Fruit fly (Drosophila melanogaster) whole organism, embryonic: ENCODE measurements around the gene MED15.

Experiments
- Abd-B ChIP-seq: fragments of 200-800 bp; sonication (Bioruptor generic); optimal IDR thresholded peaks from 2 replicates; lab custom pipeline; 2018; ENCODE audit warnings: missing biosample characterization, mild to moderate bottlenecking, missing genetic modification characterization, moderate library complexity
- CG10543 ChIP-seq: fragments of 200-800 bp; sonication (Bioruptor generic); optimal IDR thresholded peaks from 3 replicates; lab custom pipeline; 2017; ENCODE audit warnings: missing biosample characterization, mild to moderate bottlenecking, missing genetic modification characterization, moderate library complexity
- CG11085 ChIP-seq: fragments of 200-800 bp; sonication (Bioruptor generic); IDR thresholded peaks from 2 replicates; pipeline ENCODE4 v1.3.6; 2022; ENCODE audit warnings: missing biosample characterization, missing genetic modification characterization
- CG11093 ChIP-seq: fragments of 200-800 bp; sonication (Bioruptor generic); IDR thresholded peaks from 3 replicates; pipeline ENCODE4 v1.3.6; 2022; ENCODE audit warnings: missing biosample characterization, missing genetic modification characterization
- CG11456 ChIP-seq: fragments of 200-800 bp; sonication (Bioruptor generic); IDR thresholded peaks from 3 replicates; pipeline ENCODE4 v1.3.6; 2022; ENCODE audit warnings: missing biosample characterization, missing genetic modification characterization
- CG11504 ChIP-seq: fragments of 200-800 bp; sonication (Bioruptor generic); optimal IDR thresholded peaks from 3 replicates; lab custom pipeline; 2019; ENCODE audit warnings: missing biosample characterization, mild to moderate bottlenecking, missing genetic modification characterization, moderate library complexity
- CG14710 ChIP-seq: fragments of 200-800 bp; sonication (Bioruptor generic); optimal IDR thresholded peaks from 3 replicates; lab custom pipeline; 2019; ENCODE audit warnings: missing biosample characterization, mild to moderate bottlenecking, missing genetic modification characterization, moderate library complexity
- CG15269 ChIP-seq: fragments of 200-800 bp; sonication (Bioruptor generic); optimal IDR thresholded peaks from 2 replicates; lab custom pipeline; 2018; ENCODE audit warnings: missing biosample characterization, mild to moderate bottlenecking, missing genetic modification characterization, moderate library complexity
- CG17328 ChIP-seq: fragments of 200-800 bp; sonication (Bioruptor generic); IDR thresholded peaks from 2 replicates; pipeline ENCODE4 v1.3.6; 2022; ENCODE audit warnings: missing biosample characterization, missing genetic modification characterization
- CG1792 ChIP-seq: fragments of 200-800 bp; sonication (Bioruptor generic); optimal IDR thresholded peaks from 2 replicates; lab custom pipeline; 2016; ENCODE audit warnings: missing biosample characterization, missing genetic modification characterization
- CG18262 ChIP-seq: fragments of 200-800 bp; optimal IDR thresholded peaks from 3 replicates; lab custom pipeline; 2019; ENCODE audit warnings: missing biosample characterization, mild to moderate bottlenecking, missing genetic modification characterization, moderate library complexity
- CG31441 ChIP-seq: fragments of 200-800 bp; sonication (Bioruptor generic); IDR thresholded peaks from 2 replicates; pipeline ENCODE4 v1.3.6; 2022; ENCODE audit warnings: missing biosample characterization, missing genetic modification characterization
- CG32772 ChIP-seq: fragments of 200-800 bp; sonication (Bioruptor generic); IDR thresholded peaks from 2 replicates; pipeline ENCODE4 v1.3.6; 2022; ENCODE audit warnings: missing biosample characterization, missing genetic modification characterization
- CG3281 ChIP-seq: fragments of 200-800 bp; sonication (Bioruptor generic); optimal IDR thresholded peaks from 3 replicates; lab custom pipeline; 2017; ENCODE audit warnings: missing biosample characterization, mild to moderate bottlenecking, missing genetic modification characterization
- CG33557 ChIP-seq: fragments of 200-800 bp; sonication (Bioruptor generic); optimal IDR thresholded peaks from 2 replicates; lab custom pipeline; 2019; ENCODE audit warnings: missing biosample characterization, mild to moderate bottlenecking, missing genetic modification characterization, moderate library complexity
- CG4707 ChIP-seq: fragments of 200-800 bp; sonication (Bioruptor generic); optimal IDR thresholded peaks from 2 replicates; lab custom pipeline; 2018; ENCODE audit warnings: missing biosample characterization, mild to moderate bottlenecking, missing genetic modification characterization, moderate library complexity
- CG7556 ChIP-seq: fragments of 200-800 bp; sonication (Bioruptor generic); optimal IDR thresholded peaks from 2 replicates; lab custom pipeline; 2017; ENCODE audit warnings: missing biosample characterization, mild to moderate bottlenecking, missing genetic modification characterization
- CG7786 ChIP-seq: fragments of 200-800 bp; sonication (Bioruptor generic); optimal IDR thresholded peaks from 2 replicates; lab custom pipeline; 2016; ENCODE audit warnings: missing biosample characterization, missing genetic modification characterization
- CG8089 ChIP-seq: fragments of 200-800 bp; sonication (Bioruptor generic); optimal IDR thresholded peaks from 3 replicates; lab custom pipeline; 2016; ENCODE audit warnings: missing biosample characterization, missing genetic modification characterization
- CG9215 ChIP-seq: fragments of 200-800 bp; sonication (Bioruptor generic); IDR thresholded peaks from 2 replicates; pipeline ENCODE4 v1.3.6; 2022; ENCODE audit warnings: missing biosample characterization, missing genetic modification characterization
- Camta ChIP-seq: fragments of 200-800 bp; sonication (Bioruptor generic); optimal IDR thresholded peaks from 2 replicates; lab custom pipeline; 2016; ENCODE audit warnings: missing biosample characterization, missing genetic modification characterization
- CrebB ChIP-seq: fragments of 200-800 bp; sonication (Bioruptor generic); optimal IDR thresholded peaks from 3 replicates; lab custom pipeline; 2018; ENCODE audit warnings: missing biosample characterization, mild to moderate bottlenecking, missing genetic modification characterization
- Dad ChIP-seq: fragments of 200-800 bp; sonication (Bioruptor generic); optimal IDR thresholded peaks from 3 replicates; lab custom pipeline; 2016; ENCODE audit warnings: missing biosample characterization, missing genetic modification characterization
- Ets65A ChIP-seq: fragments of 200-800 bp; sonication (Bioruptor generic); peaks from one replicate; lab custom pipeline; 2016; ENCODE audit warnings: missing biosample characterization, missing genetic modification characterization
- Nf-YB ChIP-seq: fragments of 200-800 bp; sonication (Bioruptor generic); optimal IDR thresholded peaks from 3 replicates; lab custom pipeline; 2019; ENCODE audit warnings: missing biosample characterization, mild to moderate bottlenecking, missing genetic modification characterization, moderate library complexity
- Optix ChIP-seq: fragments of 200-800 bp; sonication (Bioruptor generic); IDR thresholded peaks from 3 replicates; pipeline ENCODE4 v1.3.6; 2022; ENCODE audit warnings: missing biosample characterization, missing genetic modification characterization
- Sox102F ChIP-seq: fragments of 200-800 bp; sonication (Bioruptor generic); optimal IDR thresholded peaks from 2 replicates; lab custom pipeline; 2018; ENCODE audit warnings: missing biosample characterization, mild to moderate bottlenecking, missing genetic modification characterization, moderate library complexity
- abd-A ChIP-seq: fragments of 200-800 bp; sonication (Bioruptor generic); optimal IDR thresholded peaks from 3 replicates; lab custom pipeline; 2019; ENCODE audit warnings: missing biosample characterization, mild to moderate bottlenecking, missing genetic modification characterization, moderate library complexity
- aop ChIP-seq: fragments of 200-800 bp; sonication (Bioruptor generic); IDR thresholded peaks from 2 replicates; pipeline ENCODE4 v1.3.6; 2022; ENCODE audit warnings: missing biosample characterization, missing genetic modification characterization
- ash1 ChIP-seq: fragments of 200-800 bp; sonication (Bioruptor generic); optimal IDR thresholded peaks from 2 replicates; lab custom pipeline; 2018; ENCODE audit warnings: missing biosample characterization, mild to moderate bottlenecking, missing genetic modification characterization
- bsh ChIP-seq, 2 experiments: fragments of 200-800 bp; sonication (Bioruptor generic); optimal IDR thresholded peaks; 2 replicates each; lab custom pipeline; 2017 to 2018; ENCODE audit warnings: mild to moderate bottlenecking in 2 of 2, missing biosample characterization in 2 of 2, missing genetic modification characterization in 2 of 2, moderate library complexity in 1 of 2
- cas ChIP-seq: fragments of 200-800 bp; sonication (Bioruptor generic); IDR thresholded peaks from 2 replicates; pipeline ENCODE4 v1.3.6; 2022; ENCODE audit warnings: missing biosample characterization, missing genetic modification characterization
- caup ChIP-seq: fragments of 200-800 bp; sonication (Bioruptor generic); optimal IDR thresholded peaks from 3 replicates; lab custom pipeline; 2017; ENCODE audit warnings: missing biosample characterization, mild to moderate bottlenecking, missing genetic modification characterization, moderate library complexity; ENCODE audit not compliant: severe bottlenecking
- crp ChIP-seq, 2 experiments: fragments of 200-800 bp; sonication (Bioruptor generic); optimal IDR thresholded peaks; 2 replicates in 1 of 2; 3 replicates in 1 of 2; lab custom pipeline; 2017; ENCODE audit warnings: missing biosample characterization in 2 of 2, missing genetic modification characterization in 2 of 2, mild to moderate bottlenecking in 1 of 2, moderate library complexity in 1 of 2
- dmrt11E ChIP-seq: fragments of 200-800 bp; sonication (Bioruptor generic); optimal IDR thresholded peaks from 3 replicates; lab custom pipeline; 2018; ENCODE audit warnings: missing biosample characterization, mild to moderate bottlenecking, missing genetic modification characterization, moderate library complexity
- exex ChIP-seq: fragments of 200-800 bp; sonication (Bioruptor generic); optimal IDR thresholded peaks from 4 replicates; lab custom pipeline; 2018; ENCODE audit warnings: missing biosample characterization, mild to moderate bottlenecking, missing genetic modification characterization, moderate library complexity
- ham ChIP-seq: fragments of 200-800 bp; sonication (Bioruptor generic); IDR thresholded peaks from 2 replicates; pipeline ENCODE4 v1.3.6; 2022; ENCODE audit warnings: missing biosample characterization, missing genetic modification characterization
- jigr1 ChIP-seq: fragments of 200-800 bp; sonication (Bioruptor generic); IDR thresholded peaks from 3 replicates; pipeline ENCODE4 v1.3.6; 2022; ENCODE audit warnings: missing biosample characterization, missing genetic modification characterization
- jumu ChIP-seq: fragments of 200-800 bp; sonication (Bioruptor generic); optimal IDR thresholded peaks from 3 replicates; lab custom pipeline; 2016; ENCODE audit warnings: missing biosample characterization, missing genetic modification characterization
- lmd ChIP-seq: fragments of 200-800 bp; sonication (Bioruptor generic); IDR thresholded peaks from 2 replicates; pipeline ENCODE4 v1.3.6; 2022; ENCODE audit warnings: missing biosample characterization, missing genetic modification characterization
- pita ChIP-seq: fragments of 200-800 bp; sonication (Bioruptor generic); optimal IDR thresholded peaks from 2 replicates; lab custom pipeline; 2017; ENCODE audit warnings: missing biosample characterization, mild to moderate bottlenecking, missing genetic modification characterization
- psq ChIP-seq: fragments of 200-800 bp; sonication (Bioruptor generic); optimal IDR thresholded peaks from 2 replicates; lab custom pipeline; 2017; ENCODE audit warnings: missing biosample characterization, missing genetic modification characterization
- pum ChIP-seq: fragments of 200-800 bp; sonication (Bioruptor generic); optimal IDR thresholded peaks from 2 replicates; lab custom pipeline; 2016; ENCODE audit warnings: missing biosample characterization, missing genetic modification characterization
- row ChIP-seq: fragments of 200-800 bp; sonication (Bioruptor generic); IDR thresholded peaks from 3 replicates; pipeline ENCODE4 v1.3.6; 2022; ENCODE audit warnings: missing biosample characterization, missing genetic modification characterization
- sd ChIP-seq: fragments of 200-800 bp; sonication (Bioruptor generic); optimal IDR thresholded peaks from 3 replicates; lab custom pipeline; 2018; ENCODE audit warnings: missing biosample characterization, mild to moderate bottlenecking, missing genetic modification characterization, moderate library complexity
- stwl ChIP-seq: fragments of 200-800 bp; sonication (Bioruptor generic); optimal IDR thresholded peaks from 3 replicates; lab custom pipeline; 2018; ENCODE audit warnings: missing biosample characterization, mild to moderate bottlenecking, missing genetic modification characterization, moderate library complexity
- tio ChIP-seq: fragments of 200-800 bp; sonication (Bioruptor generic); optimal IDR thresholded peaks from 2 replicates; lab custom pipeline; 2017; ENCODE audit warnings: missing biosample characterization, missing genetic modification characterization, inconsistent platforms
- trh ChIP-seq: fragments of 200-800 bp; sonication (Bioruptor generic); optimal IDR thresholded peaks from 2 replicates; lab custom pipeline; 2016; ENCODE audit warnings: missing biosample characterization, missing genetic modification characterization
- unpg ChIP-seq: fragments of 200-800 bp; sonication (Bioruptor generic); optimal IDR thresholded peaks from 3 replicates; lab custom pipeline; 2018; ENCODE audit warnings: missing biosample characterization, mild to moderate bottlenecking, missing genetic modification characterization, moderate library complexity

Gene MED15

dm6 chr2L:440638-441454, 32.0 kb upstream of the MED15 start (continued):
- TF ChIP-seq CG4707 (GFP tag; lab: Kevin White, UChicago) (no peak), Nf-YB (GFP tag; lab: Kevin White, UChicago) (peak; percentile 57), CG14710 (tag; lab: Kevin White, UChicago) (peak; percentile 82), CG9215 (GFP tag; lab: Robert Waterston, UW) (no peak), aop (GFP tag; lab: Robert Waterston, UW) (no peak), psq (GFP tag; lab: Kevin White, UChicago) (peak; percentile 34), Camta (GFP tag; lab: Kevin White, UChicago) (no peak), CG15269 (no peak), CG33557 (peak; percentile 84), CG10543 (no peak), CG11456 (GFP tag; lab: Robert Waterston, UW) (no peak), CG11093 (GFP tag; lab: Robert Waterston, UW) (peak; percentile 44; the same call in 1 of the 3 replicates), bsh (GFP tag; optimal IDR thresholded peaks at IDR 0.05; lab: Kevin White, UChicago) (peak; percentile 71 to 85), CG3281 (no peak), caup (GFP tag; lab: Kevin White, UChicago) (no peak), CG11085 (GFP tag; lab: Robert Waterston, UW) (no peak), CG32772 (GFP tag; lab: Robert Waterston, UW) (no peak), ham (GFP tag; lab: Robert Waterston, UW) (no peak), Sox102F (GFP tag; lab: Kevin White, UChicago) (peak; percentile 12), CG11504 (tag; lab: Kevin White, UChicago) (peak; percentile 39), unpg (GFP tag; lab: Kevin White, UChicago) (peak; percentile 55), pum (GFP tag; lab: Kevin White, UChicago) (no peak), Abd-B (GFP tag; lab: Kevin White, UChicago) (peak; percentile 9), CG31441 (GFP tag; lab: Robert Waterston, UW) (peak; percentile 66), jigr1 (GFP tag; lab: Robert Waterston, UW) (0 out of 3 replicates have a peak, but pooled peaks have one; percentile 11), row (GFP tag; lab: Robert Waterston, UW) (peak; percentile 54), cas (no peak), abd-A (tag; lab: Kevin White, UChicago) (no peak), ash1 (GFP tag; lab: Kevin White, UChicago) (no peak), CG18262 (peak; percentile 89), Ets65A (GFP tag; lab: Kevin White, UChicago) (no peak), CrebB (tag; lab: Kevin White, UChicago) (no peak), pita (GFP tag; lab: Kevin White, UChicago) (no peak), tio (GFP tag; lab: Kevin White, UChicago) (peak; percentile 55), trh (GFP tag; lab: Kevin White, UChicago) (no peak), exex (tag; lab: Kevin White, UChicago) (no peak), crp (GFP tag; optimal IDR thresholded peaks at IDR 0.05; lab: Kevin White, UChicago) (no peak), jumu (GFP tag; lab: Kevin White, UChicago) (no peak), CG1792 (no peak), stwl (peak; percentile 21), dmrt11E (peak; percentile 96), CG17328 (GFP tag; lab: Robert Waterston, UW) (0 out of 2 replicates have a peak, but pooled peaks have one; percentile 14), CG7786 (GFP tag; lab: Kevin White, UChicago) (no peak), lmd (GFP tag; lab: Robert Waterston, UW) (peak; percentile 18; the same call in 1 of the 2 replicates), Dad (GFP tag; lab: Kevin White, UChicago) (no peak), CG8089 (no peak), Optix (peak; percentile 29; the same call in 1 of the 3 replicates), sd (tag; lab: Kevin White, UChicago) (no peak), CG7556 (GFP tag; lab: Kevin White, UChicago) (peak; percentile 65)
